Fruit fly (Drosophila melanogaster): ENCODE results near the gene CG14606.

DNA sequence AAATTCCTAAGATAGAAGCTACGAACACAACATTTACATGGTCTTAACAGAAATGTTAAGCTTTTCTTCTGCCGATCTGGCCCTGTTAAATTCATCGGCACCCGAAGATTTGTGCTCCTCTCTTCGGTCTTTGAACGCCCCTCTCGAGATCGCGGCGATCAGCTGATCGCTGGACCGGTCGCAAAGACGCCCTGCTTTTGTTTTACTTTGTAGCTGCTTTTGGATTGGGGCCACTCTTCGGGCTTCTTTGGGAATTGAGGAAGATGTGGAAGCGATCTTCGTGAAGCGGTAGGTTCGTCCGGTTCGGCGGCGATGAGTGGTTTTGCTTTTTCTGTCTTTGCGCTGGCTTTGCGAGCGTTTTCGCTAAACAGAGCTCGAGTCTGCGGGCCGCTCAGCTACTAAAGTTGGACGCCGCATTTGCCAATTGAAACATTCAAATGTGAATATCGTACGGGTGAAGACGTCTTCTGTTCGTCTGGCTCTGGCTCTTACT lies 7.1 kb upstream of the CG14606 start, which contains the start of gene thw:
- TF ChIP-seq CG11617 (GFP tag; optimal IDR thresholded peaks at IDR 0.05) (no peak), kay (GFP tag; ENCODE audit: borderline replicate concordance) (no peak), CG1620 (GFP tag; optimal IDR thresholded peaks at IDR 0.05) (no peak), ovo (GFP tag; optimal IDR thresholded peaks at IDR 0.05) (no peak), cic (GFP tag; optimal IDR thresholded peaks at IDR 0.05) (no peak), CG5204 (GFP tag; optimal IDR thresholded peaks at IDR 0.05) (no peak), CG12768 (GFP tag; optimal IDR thresholded peaks at IDR 0.05) (no peak), Crg-1 (GFP tag; optimal IDR thresholded peaks at IDR 0.05) (no peak), pad (GFP tag; optimal IDR thresholded peaks at IDR 0.05) (no peak), CG7101 (tag; optimal IDR thresholded peaks at IDR 0.05) (no peak), CG7045 (GFP tag; optimal IDR thresholded peaks at IDR 0.05) (no peak), Hr96 (GFP tag; optimal IDR thresholded peaks at IDR 0.05) (no peak), CG14711 (tag; optimal IDR thresholded peaks at IDR 0.05) (no peak), toe (GFP tag; optimal IDR thresholded peaks at IDR 0.05) (no peak)

All from whole organism, adult.